Fruit fly (Drosophila melanogaster): ENCODE results near the gene Amt.

dm6 chr3R:15222973-15223372 lies 26.0 kb downstream of the Amt start, which contains the start of gene Polr2G:
- TF ChIP-seq CTCF (optimal IDR thresholded peaks at IDR 0.05) (no peak), CG8478 (optimal IDR thresholded peaks at IDR 0.05) (no peak)
